Worm (Caenorhabditis elegans) whole organism, L4/young adult: ENCODE measurements around the gene slc-25A10.

Experiments
- W03F9.2 ChIP-seq: fragments of 150-350 bp; optimal IDR thresholded peaks from 2 replicates; lab custom pipeline; 2014; ENCODE audit warnings: missing biosample characterization, missing genetic modification characterization
- dao-5 ChIP-seq: sonication (generic microtip); optimal IDR thresholded peaks from 2 replicates; lab custom pipeline; 2016; ENCODE audit warnings: missing genotype, missing genetic modification characterization, moderate library complexity, missing compliant biosample characterization
- him-1 ChIP-seq: sonication (generic microtip); optimal IDR thresholded peaks from 2 replicates; lab custom pipeline; 2016; ENCODE audit warnings: missing genotype, missing genetic modification reagents, missing genetic modification characterization, missing compliant biosample characterization

- no peak for TF ChIP-seq W03F9.2 (tag; lab: Kevin White, UChicago)
- TF ChIP-seq him-1 (tag; lab: Kevin White, UChicago), result no peak
- no peak for TF ChIP-seq dao-5 (tag; lab: Kevin White, UChicago)
Observed at ce11 chrX:6692896-6693295, 32.6 kb downstream of the slc-25A10 start.
